Worm (Caenorhabditis elegans) whole organism, late embryonic: Measurements from ENCODE around the gene C07H4.1.

Experiments used
- K02D7.2 ChIP-seq: sonication (generic microtip); optimal IDR thresholded peaks from 2 replicates; lab custom pipeline; 2017; ENCODE audit warnings: mild to moderate bottlenecking, missing genetic modification characterization, missing compliant biosample characterization
- ama-1 ChIP-seq: fragments of 150-350 bp; optimal IDR thresholded peaks from 2 replicates; lab custom pipeline; 2014
- ceh-18 ChIP-seq: sonication (generic microtip); optimal IDR thresholded peaks from 2 replicates; lab custom pipeline; 2016; ENCODE audit warnings: missing genetic modification characterization, missing compliant biosample characterization
- ceh-34 ChIP-seq: sonication (generic microtip); optimal IDR thresholded peaks from 2 replicates; lab custom pipeline; 2016; ENCODE audit warnings: mild to moderate bottlenecking, missing genetic modification characterization, missing compliant biosample characterization
- ceh-48 ChIP-seq: sonication (generic microtip); optimal IDR thresholded peaks from 2 replicates; lab custom pipeline; 2016; ENCODE audit warnings: missing genetic modification characterization, inconsistent platforms, missing compliant biosample characterization
- ceh-9 ChIP-seq: sonication (generic microtip); optimal IDR thresholded peaks from 2 replicates; lab custom pipeline; 2016; ENCODE audit warnings: mild to moderate bottlenecking, missing genetic modification characterization, inconsistent platforms, missing compliant biosample characterization
- elt-2 ChIP-seq: sonication (generic microtip); optimal IDR thresholded peaks from 2 replicates; lab custom pipeline; 2016; ENCODE audit warnings: missing genetic modification reagents, missing genetic modification characterization, missing compliant biosample characterization
- gmeb-2 ChIP-seq: sonication (generic microtip); optimal IDR thresholded peaks from 2 replicates; lab custom pipeline; 2016; ENCODE audit warnings: missing genetic modification characterization, inconsistent platforms, missing compliant biosample characterization
- hlh-15 ChIP-seq: sonication (generic microtip); optimal IDR thresholded peaks from 2 replicates; lab custom pipeline; 2016; ENCODE audit warnings: missing genetic modification characterization, missing compliant biosample characterization
- lin-11 ChIP-seq: fragments of 200-800 bp; sonication (Bioruptor generic); optimal IDR thresholded peaks from 2 replicates; lab custom pipeline; 2018; ENCODE audit warnings: mild to moderate bottlenecking, missing genetic modification characterization, missing compliant biosample characterization
- nfya-1 ChIP-seq: sonication (generic microtip); optimal IDR thresholded peaks from 2 replicates; lab custom pipeline; 2017; ENCODE audit warnings: missing genetic modification characterization, mild to moderate bottlenecking, missing compliant biosample characterization, antibody characterized with exemption, moderate library complexity
- pqm-1 ChIP-seq: sonication (generic microtip); optimal IDR thresholded peaks from 2 replicates; lab custom pipeline; 2016; ENCODE audit warnings: missing genetic modification characterization, missing compliant biosample characterization
- sdc-2 ChIP-seq: sonication (generic microtip); optimal IDR thresholded peaks from 2 replicates; lab custom pipeline; 2016; ENCODE audit warnings: missing genotype, missing genetic modification characterization, missing compliant biosample characterization
- syd-9 ChIP-seq: sonication (generic microtip); optimal IDR thresholded peaks from 2 replicates; lab custom pipeline; 2016; ENCODE audit warnings: mild to moderate bottlenecking, missing genetic modification characterization, moderate library complexity, missing compliant biosample characterization

ce11 chrII:9127379-9127778, 33.9 kb upstream of the C07H4.1 start:
- TF ChIP-seq gmeb-2 = no peak
- no peak for TF ChIP-seq lin-11
- TF ChIP-seq ceh-34 (tag; lab: Kevin White, UChicago) = no peak
- no peak for TF ChIP-seq ceh-9
- TF ChIP-seq pqm-1 (tag; lab: Kevin White, UChicago) = no peak
- TF ChIP-seq K02D7.2 (tag; lab: Kevin White, UChicago) = no peak
- TF ChIP-seq elt-2 (tag; lab: Kevin White, UChicago) = no peak
- TF ChIP-seq syd-9 = no peak
- TF ChIP-seq sdc-2 = no peak
- no peak for TF ChIP-seq ama-1 (lab: Kevin White, UChicago)
- no peak for TF ChIP-seq nfya-1 (tag; lab: Kevin White, UChicago)
- no peak for TF ChIP-seq ceh-18
- TF ChIP-seq hlh-15 (tag; lab: Kevin White, UChicago) = no peak
- no peak for TF ChIP-seq ceh-48
